Worm (Caenorhabditis elegans) whole organism, early embryonic: ENCODE data around the gene C15B12.9.

Source experiments
- B0310.2 ChIP-seq: sonication (generic microtip); optimal IDR thresholded peaks from 2 replicates; lab custom pipeline; 2016; ENCODE audit warnings: mild to moderate bottlenecking, missing genetic modification characterization, missing compliant biosample characterization
- F13C5.2 ChIP-seq: sonication (generic microtip); optimal IDR thresholded peaks from 2 replicates; lab custom pipeline; 2017; ENCODE audit warnings: mild to moderate bottlenecking, missing genetic modification characterization, inconsistent platforms, missing compliant biosample characterization
- aly-1 ChIP-seq: sonication (generic microtip); optimal IDR thresholded peaks from 2 replicates; lab custom pipeline; 2016; ENCODE audit warnings: missing genetic modification characterization, missing compliant biosample characterization
- ama-1 ChIP-seq: fragments of 150-350 bp; optimal IDR thresholded peaks from 2 replicates; lab custom pipeline; 2014
- ceh-13 ChIP-seq: fragments of 200-800 bp; sonication (Bioruptor generic); optimal IDR thresholded peaks from 2 replicates; lab custom pipeline; 2018; ENCODE audit warnings: mild to moderate bottlenecking, missing genetic modification characterization, missing compliant biosample characterization
- ceh-36 ChIP-seq: sonication (generic microtip); optimal IDR thresholded peaks from 2 replicates; lab custom pipeline; 2016; ENCODE audit warnings: missing genetic modification characterization, inconsistent platforms, missing compliant biosample characterization
- ets-7 ChIP-seq: sonication (generic microtip); optimal IDR thresholded peaks from 2 replicates; lab custom pipeline; 2016; ENCODE audit warnings: missing genotype, missing genetic modification characterization, missing compliant biosample characterization
- flt-1 ChIP-seq: fragments of 200-800 bp; sonication (Bioruptor generic); IDR thresholded peaks from 2 replicates; pipeline ENCODE4 v1.3.6; 2022; ENCODE audit warnings: missing genetic modification characterization, missing compliant biosample characterization
- hmbx-1 ChIP-seq: sonication (generic microtip); optimal IDR thresholded peaks from 2 replicates; lab custom pipeline; 2016; ENCODE audit warnings: mild to moderate bottlenecking, missing genetic modification characterization, missing compliant biosample characterization
- hmg-4 ChIP-seq: fragments of 200-800 bp; sonication (Bioruptor generic); optimal IDR thresholded peaks from 2 replicates; lab custom pipeline; 2018; ENCODE audit warnings: mild to moderate bottlenecking, missing genetic modification characterization, missing compliant biosample characterization
- hnd-1 ChIP-seq: sonication (generic microtip); optimal IDR thresholded peaks from 2 replicates; lab custom pipeline; 2016; ENCODE audit warnings: missing genetic modification characterization, missing compliant biosample characterization
- pes-1 ChIP-seq: fragments of 200-800 bp; sonication (Bioruptor generic); IDR thresholded peaks from 2 replicates; pipeline ENCODE4 v1.3.6; 2022; ENCODE audit warnings: missing genetic modification reagents, missing genetic modification characterization, missing compliant biosample characterization
- scrt-1 ChIP-seq: fragments of 200-800 bp; sonication (Bioruptor generic); IDR thresholded peaks from 2 replicates; pipeline ENCODE4 v1.3.6; 2022; ENCODE audit warnings: missing genetic modification characterization, missing compliant biosample characterization
- sea-1 ChIP-seq: fragments of 200-800 bp; sonication (Bioruptor generic); conservative IDR thresholded peaks from 2 replicates; pipeline ENCODE4 v1.3.6; 2022; ENCODE audit warnings: missing genetic modification characterization, missing compliant biosample characterization
- tbx-11 ChIP-seq: fragments of 200-800 bp; sonication (Bioruptor generic); IDR thresholded peaks from 2 replicates; pipeline ENCODE4 v1.3.6; 2022; ENCODE audit warnings: missing genetic modification characterization, missing compliant biosample characterization
- tbx-37 ChIP-seq: fragments of 200-800 bp; sonication (Bioruptor generic); conservative IDR thresholded peaks from 2 replicates; pipeline ENCODE4 v1.3.6; 2022; ENCODE audit warnings: missing genetic modification reagents, missing genetic modification characterization, missing compliant biosample characterization
- tra-4 ChIP-seq: sonication (generic microtip); optimal IDR thresholded peaks from 2 replicates; lab custom pipeline; 2017; ENCODE audit warnings: missing genetic modification characterization, missing compliant biosample characterization

The C15B12.9 gene

ce11 chrX:6448866-6449400 lies 19.7 kb upstream of the C15B12.9 start, which contains the start of gene fah-1:
fah-1 (minus strand) TSS chrX:6448916.
- TF ChIP-seq scrt-1 (GFP tag; lab: Robert Waterston, UW) (no peak), ceh-13 (GFP tag; lab: Kevin White, UChicago) (no peak), pes-1 (GFP tag; lab: Robert Waterston, UW) (no peak), sea-1 (GFP tag; lab: Robert Waterston, UW) (no peak), ama-1 (no peak), ets-7 (no peak), F13C5.2 (tag; lab: Kevin White, UChicago) (no peak), ceh-36 (tag; lab: Kevin White, UChicago) (no peak)

ce11 chrX:6450839-6451491 lies 17.6 kb upstream of the C15B12.9 start, which contains the start of the genes grl-6 and K10C2.6:
grl-6 (minus strand) TSS chrX:6450939.
K10C2.6 (plus strand) TSS chrX:6451441.
- no peak for TF ChIP-seq tbx-37 (GFP tag; lab: Robert Waterston, UW)
- no peak for TF ChIP-seq B0310.2 (tag; lab: Kevin White, UChicago)
- TF ChIP-seq tra-4 (tag; lab: Kevin White, UChicago) = no peak
- no peak for TF ChIP-seq hmbx-1 (tag; lab: Kevin White, UChicago)
- no peak for TF ChIP-seq ceh-13 (GFP tag; lab: Kevin White, UChicago)

ce11 chrX:6455157-6455556 lies 13.4 kb upstream of the C15B12.9 start, which contains the start of gene nas-33:
nas-33 (minus strand) TSS chrX:6455257.
- TF ChIP-seq tbx-11 (no peak), hnd-1 (tag; lab: Kevin White, UChicago) (no peak), hmbx-1 (tag; lab: Kevin White, UChicago) (no peak), hmg-4 (GFP tag; lab: Kevin White, UChicago) (no peak), ets-7 (no peak), flt-1 (GFP tag; lab: Robert Waterston, UW) (no peak), ceh-13 (GFP tag; lab: Kevin White, UChicago) (no peak), F13C5.2 (tag; lab: Kevin White, UChicago) (no peak)

- TF ChIP-seq tbx-11 = no peak
- no peak for TF ChIP-seq scrt-1 (GFP tag; lab: Robert Waterston, UW)
- no peak for TF ChIP-seq ets-7
- no peak for TF ChIP-seq ceh-13 (GFP tag; lab: Kevin White, UChicago)
- TF ChIP-seq aly-1 = no peak
- no peak for TF ChIP-seq ceh-36 (tag; lab: Kevin White, UChicago)
- TF ChIP-seq hnd-1 (tag; lab: Kevin White, UChicago) = no peak
These were observed 12.0 kb upstream of the C15B12.9 start, which contains the start of gene pept-1 for ce11 chrX:6456567-6456966. pept-1 (plus strand) TSS chrX:6456872.

ce11 chrX:6458001-6458400 lies 10.6 kb upstream of the C15B12.9 start:
- TF ChIP-seq B0310.2 (tag; lab: Kevin White, UChicago) (no peak), sea-1 (GFP tag; lab: Robert Waterston, UW) (no peak), hmbx-1 (tag; lab: Kevin White, UChicago) (no peak), ceh-13 (GFP tag; lab: Kevin White, UChicago) (no peak), tra-4 (tag; lab: Kevin White, UChicago) (no peak), F13C5.2 (tag; lab: Kevin White, UChicago) (no peak), aly-1 (no peak), flt-1 (GFP tag; lab: Robert Waterston, UW) (no peak), hmg-4 (GFP tag; lab: Kevin White, UChicago) (no peak), pes-1 (GFP tag; lab: Robert Waterston, UW) (no peak), tbx-11 (no peak), hnd-1 (tag; lab: Kevin White, UChicago) (no peak), ceh-36 (tag; lab: Kevin White, UChicago) (no peak), ama-1 (no peak), tbx-37 (GFP tag; lab: Robert Waterston, UW) (no peak)

ce11 chrX:6458467-6458866 lies 10.1 kb upstream of the C15B12.9 start:
- TF ChIP-seq F13C5.2 (tag; lab: Kevin White, UChicago) (no peak), scrt-1 (GFP tag; lab: Robert Waterston, UW) (no peak), hmg-4 (GFP tag; lab: Kevin White, UChicago) (no peak), tbx-37 (GFP tag; lab: Robert Waterston, UW) (no peak)

- no peak for TF ChIP-seq hmg-4 (GFP tag; lab: Kevin White, UChicago)
- no peak for TF ChIP-seq scrt-1 (GFP tag; lab: Robert Waterston, UW)
- no peak for TF ChIP-seq pes-1 (GFP tag; lab: Robert Waterston, UW)
- TF ChIP-seq F13C5.2 (tag; lab: Kevin White, UChicago) = no peak
- TF ChIP-seq tbx-11 = no peak
- no peak for TF ChIP-seq ets-7
- TF ChIP-seq aly-1 = no peak
These were observed 8.5 kb upstream of the C15B12.9 start for ce11 chrX:6460123-6460522.

- TF ChIP-seq tbx-11 (no peak), tbx-37 (GFP tag; lab: Robert Waterston, UW) (no peak), hnd-1 (tag; lab: Kevin White, UChicago) (no peak), flt-1 (GFP tag; lab: Robert Waterston, UW) (no peak), tra-4 (tag; lab: Kevin White, UChicago) (no peak), ets-7 (no peak), B0310.2 (tag; lab: Kevin White, UChicago) (no peak), ama-1 (no peak), hmg-4 (GFP tag; lab: Kevin White, UChicago) (no peak), pes-1 (GFP tag; lab: Robert Waterston, UW) (no peak)
These were observed 6.9 kb upstream of the C15B12.9 start, which contains the start of gene K04E7.1 for ce11 chrX:6461729-6462128. K04E7.1 (plus strand) TSS chrX:6462029.
